Fruit fly (Drosophila melanogaster) whole organism, pupa: ENCODE results near the gene CG32075.
A peak's percentile ranks its signal among the peaks of the same experiment; 100 is the strongest.

ENCODE experiments used
- CG10348 ChIP-seq: fragments of 200-800 bp; sonication (Bioruptor generic); IDR thresholded peaks from 2 replicates; pipeline ENCODE4 v1.3.6; 2022; ENCODE audit warnings: missing biosample characterization, missing genetic modification characterization
- CG12605 ChIP-seq: fragments of 200-800 bp; sonication (Bioruptor generic); IDR thresholded peaks from 2 replicates; pipeline ENCODE4 v1.3.6; 2022; ENCODE audit warnings: missing biosample characterization, missing genetic modification characterization
- CG13204 ChIP-seq: fragments of 200-800 bp; sonication (Bioruptor generic); optimal IDR thresholded peaks from 2 replicates; lab custom pipeline; 2018; ENCODE audit warnings: missing biosample characterization, mild to moderate bottlenecking, missing genetic modification characterization, moderate library complexity
- CG14655 ChIP-seq: fragments of 200-800 bp; sonication (Bioruptor generic); optimal IDR thresholded peaks from 3 replicates; lab custom pipeline; 2017; ENCODE audit warnings: mild to moderate bottlenecking, missing biosample characterization, missing genetic modification reagents, missing genetic modification characterization
- CG15710 ChIP-seq: fragments of 200-800 bp; sonication (Bioruptor generic); optimal IDR thresholded peaks from 2 replicates; lab custom pipeline; 2018; ENCODE audit warnings: missing biosample characterization, mild to moderate bottlenecking, missing genetic modification characterization, moderate library complexity
- CG17806 ChIP-seq: fragments of 200-800 bp; sonication (Bioruptor generic); optimal IDR thresholded peaks from 2 replicates; lab custom pipeline; 2018; ENCODE audit warnings: missing biosample characterization, mild to moderate bottlenecking, missing genetic modification characterization, moderate library complexity
- CG32121 ChIP-seq: fragments of 200-800 bp; sonication (Bioruptor generic); IDR thresholded peaks from 2 replicates; pipeline ENCODE4 v1.3.6; 2022; ENCODE audit warnings: missing biosample characterization, missing genetic modification characterization
- CG34367 ChIP-seq: fragments of 200-800 bp; sonication (Bioruptor generic); optimal IDR thresholded peaks from 2 replicates; lab custom pipeline; 2018; ENCODE audit warnings: missing biosample characterization, mild to moderate bottlenecking, missing genetic modification characterization
- CG4496 ChIP-seq: fragments of 200-800 bp; sonication (Bioruptor generic); IDR thresholded peaks from 3 replicates; pipeline ENCODE4 v1.3.6; 2022; ENCODE audit warnings: missing biosample characterization, missing genetic modification characterization
- CG8159 ChIP-seq: fragments of 200-800 bp; sonication (Bioruptor generic); optimal IDR thresholded peaks from 3 replicates; lab custom pipeline; 2018; ENCODE audit warnings: missing biosample characterization, mild to moderate bottlenecking, missing genetic modification characterization, moderate library complexity
- CG8301 ChIP-seq: fragments of 200-800 bp; sonication (Bioruptor generic); optimal IDR thresholded peaks from 2 replicates; lab custom pipeline; 2018; ENCODE audit warnings: missing biosample characterization, mild to moderate bottlenecking, missing genetic modification characterization
- CG9948 ChIP-seq: fragments of 200-800 bp; sonication (Bioruptor generic); optimal IDR thresholded peaks from 2 replicates; lab custom pipeline; 2018; ENCODE audit warnings: missing biosample characterization, mild to moderate bottlenecking, missing genetic modification characterization, moderate library complexity
- D1 ChIP-seq: fragments of 200-800 bp; sonication (Bioruptor generic); optimal IDR thresholded peaks from 2 replicates; lab custom pipeline; 2018; ENCODE audit warnings: missing biosample characterization, mild to moderate bottlenecking, missing genetic modification characterization, moderate library complexity
- EcR ChIP-seq: fragments of 200-800 bp; sonication (Bioruptor generic); optimal IDR thresholded peaks from 3 replicates; lab custom pipeline; 2019; ENCODE audit warnings: missing biosample characterization, missing genetic modification characterization, mild to moderate bottlenecking, moderate library complexity, missing genetic modification reagents
- Ets98B ChIP-seq: fragments of 200-800 bp; sonication (Bioruptor generic); IDR thresholded peaks from 2 replicates; pipeline ENCODE4 v1.3.6; 2022; ENCODE audit warnings: missing biosample characterization, missing genetic modification characterization
- Pif1A ChIP-seq: fragments of 200-800 bp; sonication (Bioruptor generic); optimal IDR thresholded peaks from 3 replicates; lab custom pipeline; 2016; ENCODE audit warnings: missing biosample characterization, missing genetic modification characterization
- Pif1B ChIP-seq: fragments of 200-800 bp; sonication (Bioruptor generic); optimal IDR thresholded peaks from 3 replicates; lab custom pipeline; 2016; ENCODE audit warnings: missing biosample characterization, missing genetic modification characterization
- Snoo ChIP-seq: fragments of 200-800 bp; sonication (Bioruptor generic); optimal IDR thresholded peaks from 3 replicates; lab custom pipeline; 2017; ENCODE audit warnings: missing biosample characterization, mild to moderate bottlenecking, missing genetic modification characterization, inconsistent platforms
- fd96Ca ChIP-seq: fragments of 200-800 bp; sonication (Bioruptor generic); IDR thresholded peaks from 3 replicates; pipeline ENCODE4 v1.3.6; 2022; ENCODE audit warnings: missing biosample characterization, missing genetic modification characterization
- gl ChIP-seq: fragments of 200-800 bp; sonication (Bioruptor generic); optimal IDR thresholded peaks from 2 replicates; lab custom pipeline; 2018; ENCODE audit warnings: missing biosample characterization, mild to moderate bottlenecking, missing genetic modification characterization
- rn ChIP-seq: fragments of 200-800 bp; sonication (Bioruptor generic); IDR thresholded peaks from 2 replicates; pipeline ENCODE4 v1.3.6; 2022; ENCODE audit warnings: missing biosample characterization, missing genetic modification characterization

The CG32075 gene

DNA sequence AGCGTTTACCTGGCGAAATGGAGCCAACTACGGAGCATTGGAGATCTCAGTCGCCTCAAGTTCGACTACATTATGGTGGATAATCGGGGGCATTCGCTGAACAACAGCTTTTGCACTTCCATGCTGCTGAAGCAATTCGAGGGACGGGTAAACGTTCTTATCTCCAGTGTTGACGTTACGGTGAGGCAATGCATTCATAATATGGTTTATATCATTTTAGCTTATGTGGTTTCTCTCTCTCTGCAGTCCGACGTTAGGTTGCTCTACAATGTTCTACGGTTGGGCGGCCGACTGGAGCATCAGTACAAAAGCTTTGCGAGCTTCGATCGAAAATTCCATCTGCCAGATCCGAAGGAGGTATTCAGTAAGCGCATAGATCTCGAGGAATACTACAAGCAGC, 1.1 kb upstream of the CG32075 start:
- TF ChIP-seq CG8301 (tag; lab: Kevin White, UChicago) (no peak), CG10348 (GFP tag; lab: Robert Waterston, UW) (no peak), Pif1A (GFP tag; lab: Kevin White, UChicago) (no peak), D1 (tag; lab: Kevin White, UChicago) (no peak), CG15710 (tag; lab: Kevin White, UChicago) (no peak), EcR (GFP tag; lab: Kevin White, UChicago) (no peak), CG14655 (no peak), rn (GFP tag; lab: Robert Waterston, UW) (no peak), CG32121 (GFP tag; lab: Robert Waterston, UW) (peak; percentile 16; the same call in 1 of the 2 replicates)

DNA sequence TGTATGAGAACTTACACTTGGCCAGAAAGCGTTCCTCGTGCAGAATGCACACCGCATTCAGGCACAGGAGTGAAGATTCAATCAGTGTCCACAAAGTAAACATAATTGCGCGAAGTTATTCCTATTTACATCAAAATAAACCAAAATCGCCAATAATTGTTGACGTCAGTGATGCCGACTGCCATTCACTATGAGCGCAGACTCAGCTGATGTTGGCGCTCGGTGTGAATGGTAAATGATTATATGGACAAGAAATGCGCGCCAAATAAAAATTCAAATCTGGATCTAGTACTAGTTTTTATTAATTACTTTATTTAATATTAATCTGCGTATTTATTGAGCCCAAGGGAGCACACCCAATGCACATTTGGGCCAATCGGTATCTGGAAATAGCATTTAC, 2.3 kb downstream of the CG32075 start, which contains the start of gene CG32069:
TSS of gene CG32069 (minus strand) at position 174 of the 400 bp plus-strand sequence.
- TF ChIP-seq CG14655 = no peak
- TF ChIP-seq Pif1A (GFP tag; lab: Kevin White, UChicago) = no peak
- TF ChIP-seq CG32121 (GFP tag; lab: Robert Waterston, UW) = no peak
- no peak for TF ChIP-seq CG10348 (GFP tag; lab: Robert Waterston, UW)
- no peak for TF ChIP-seq fd96Ca (GFP tag; lab: Robert Waterston, UW)
- no peak for TF ChIP-seq CG15710 (tag; lab: Kevin White, UChicago)
- no peak for TF ChIP-seq Ets98B (GFP tag; lab: Robert Waterston, UW)
- TF ChIP-seq CG17806 = no peak
- no peak for TF ChIP-seq Pif1B (GFP tag; lab: Kevin White, UChicago)
- no peak for TF ChIP-seq CG4496 (GFP tag; lab: Robert Waterston, UW)
- TF ChIP-seq rn (GFP tag; lab: Robert Waterston, UW) = no peak
- TF ChIP-seq EcR (GFP tag; lab: Kevin White, UChicago) = no peak
- no peak for TF ChIP-seq CG34367 (tag; lab: Kevin White, UChicago)

DNA sequence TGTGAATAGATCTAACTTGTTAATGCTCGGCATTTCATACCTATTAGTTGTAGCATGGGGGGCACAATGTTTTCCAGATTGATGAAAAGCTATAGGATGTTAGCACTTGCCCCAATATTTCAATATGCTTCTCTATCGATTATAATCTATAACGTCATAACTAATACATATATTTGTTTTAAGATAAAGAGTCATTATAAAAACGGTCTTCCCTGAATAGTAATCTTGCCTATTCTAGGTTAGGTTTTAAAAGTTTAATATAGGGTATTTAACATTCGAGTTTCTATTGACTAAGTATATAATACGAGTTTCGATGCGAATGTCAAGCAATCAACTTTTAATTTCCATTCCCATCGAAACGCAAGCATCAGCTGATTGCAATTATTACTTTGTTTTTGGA, 3.5 kb downstream of the CG32075 start, which contains the start of the genes CG6321 and Blos2:
TSS of gene CG6321 (minus strand) at position 25 of the 400 bp plus-strand sequence.
TSS of gene Blos2 (plus strand) at position 372 of the 400 bp plus-strand sequence.
- TF ChIP-seq CG34367 (tag; lab: Kevin White, UChicago) (peak; percentile 66), CG14655 (peak; percentile 74), fd96Ca (GFP tag; lab: Robert Waterston, UW) (no peak), gl (tag; lab: Kevin White, UChicago) (peak; percentile 0), CG15710 (tag; lab: Kevin White, UChicago) (peak; percentile 70), CG13204 (GFP tag; lab: Kevin White, UChicago) (no peak), CG8301 (tag; lab: Kevin White, UChicago) (peak; percentile 77), Snoo (tag; lab: Kevin White, UChicago) (peak; percentile 58), EcR (GFP tag; lab: Kevin White, UChicago) (no peak), Ets98B (GFP tag; lab: Robert Waterston, UW) (peak; percentile 73), CG9948 (tag; lab: Kevin White, UChicago) (peak; percentile 72), CG4496 (GFP tag; lab: Robert Waterston, UW) (peak; percentile 70; the same call in 2 of the 3 replicates), rn (GFP tag; lab: Robert Waterston, UW) (no peak), CG12605 (GFP tag; lab: Robert Waterston, UW) (peak; percentile 76), D1 (tag; lab: Kevin White, UChicago) (no peak), CG8159 (tag; lab: Kevin White, UChicago) (peak; percentile 77), CG17806 (peak; percentile 75), CG32121 (GFP tag; lab: Robert Waterston, UW) (peak; percentile 69), Pif1B (GFP tag; lab: Kevin White, UChicago) (peak; percentile 69), CG10348 (GFP tag; lab: Robert Waterston, UW) (no peak), Pif1A (GFP tag; lab: Kevin White, UChicago) (peak; percentile 69)

DNA sequence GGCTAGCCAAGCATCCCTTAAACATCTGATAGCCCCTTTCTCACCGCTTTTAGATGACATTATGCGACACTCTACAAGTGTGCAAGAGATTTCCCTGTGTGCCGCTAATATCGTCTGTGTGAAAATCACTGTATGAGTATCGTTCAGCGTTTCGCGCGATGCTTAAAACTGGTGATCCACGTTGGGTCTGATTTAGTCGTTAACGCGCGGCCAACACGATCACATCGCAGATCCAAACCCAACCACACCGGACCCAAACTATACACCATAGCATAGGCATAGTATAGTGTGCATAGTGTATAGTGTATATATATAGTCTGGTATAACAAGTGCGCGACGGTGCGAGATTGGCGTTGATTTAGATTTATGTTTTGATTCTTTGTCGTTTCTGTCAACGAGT, 10.9 kb downstream of the CG32075 start, which contains the start of gene CG7888:
TSS of gene CG7888 (plus strand) at position 193 of the 400 bp plus-strand sequence.
- TF ChIP-seq CG12605 (GFP tag; lab: Robert Waterston, UW) (no peak), fd96Ca (GFP tag; lab: Robert Waterston, UW) (no peak), CG10348 (GFP tag; lab: Robert Waterston, UW) (no peak), rn (GFP tag; lab: Robert Waterston, UW) (no peak), Pif1B (GFP tag; lab: Kevin White, UChicago) (no peak), Ets98B (GFP tag; lab: Robert Waterston, UW) (no peak), CG15710 (tag; lab: Kevin White, UChicago) (no peak), CG14655 (no peak), Snoo (tag; lab: Kevin White, UChicago) (no peak), D1 (tag; lab: Kevin White, UChicago) (no peak), CG8159 (tag; lab: Kevin White, UChicago) (no peak), CG32121 (GFP tag; lab: Robert Waterston, UW) (no peak)

DNA sequence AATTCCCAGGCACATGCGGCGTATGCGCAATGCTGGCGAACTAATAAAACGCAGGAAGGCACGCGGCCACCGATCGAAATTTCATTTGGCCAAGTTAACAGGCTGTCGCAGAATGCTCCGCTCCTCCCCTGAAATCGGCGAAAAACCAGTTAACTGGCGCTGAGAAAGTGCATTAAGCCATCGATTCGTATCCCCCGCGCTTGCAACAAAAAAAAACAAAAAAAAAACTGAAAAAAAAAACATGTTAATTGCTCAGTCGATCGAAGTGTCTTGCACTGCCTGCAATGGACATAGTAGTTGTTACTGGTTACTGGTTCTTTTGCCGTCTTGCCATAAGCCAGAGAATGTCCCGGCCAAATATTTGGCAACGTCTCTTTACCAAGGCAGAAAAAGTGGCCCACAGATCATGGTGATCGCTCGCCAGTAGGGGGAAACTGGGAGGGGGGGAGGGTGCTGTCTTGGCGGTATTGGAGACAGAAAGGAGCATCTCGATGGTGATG, 11.9 kb downstream of the CG32075 start:
- TF ChIP-seq CG34367 (tag; lab: Kevin White, UChicago) (no peak), CG15710 (tag; lab: Kevin White, UChicago) (no peak), fd96Ca (GFP tag; lab: Robert Waterston, UW) (0 out of 3 replicates have a peak, but pooled peaks have one; percentile 13), CG14655 (no peak), EcR (GFP tag; lab: Kevin White, UChicago) (no peak), CG13204 (GFP tag; lab: Kevin White, UChicago) (no peak), CG17806 (no peak), CG12605 (GFP tag; lab: Robert Waterston, UW) (no peak), rn (GFP tag; lab: Robert Waterston, UW) (no peak), D1 (tag; lab: Kevin White, UChicago) (no peak), Snoo (tag; lab: Kevin White, UChicago) (no peak), CG9948 (tag; lab: Kevin White, UChicago) (no peak), CG8159 (tag; lab: Kevin White, UChicago) (no peak), CG32121 (GFP tag; lab: Robert Waterston, UW) (peak; percentile 62; the same call in 1 of the 2 replicates), Pif1A (GFP tag; lab: Kevin White, UChicago) (peak; percentile 28), CG4496 (GFP tag; lab: Robert Waterston, UW) (peak; percentile 60; the same call in 2 of the 3 replicates), gl (tag; lab: Kevin White, UChicago) (no peak), Pif1B (GFP tag; lab: Kevin White, UChicago) (peak; percentile 15), CG8301 (tag; lab: Kevin White, UChicago) (no peak), Ets98B (GFP tag; lab: Robert Waterston, UW) (peak; percentile 58; the same call in 1 of the 2 replicates), CG10348 (GFP tag; lab: Robert Waterston, UW) (no peak)
